Worm (Caenorhabditis elegans) whole organism, late embryonic: ENCODE data around the gene M151.2.

ENCODE experiments used
- C38D4.7 ChIP-seq: fragments of 200-800 bp; sonication (Bioruptor generic); optimal IDR thresholded peaks from 2 replicates; lab custom pipeline; 2018; ENCODE audit warnings: mild to moderate bottlenecking, missing genetic modification characterization, moderate library complexity, missing compliant biosample characterization
- F13H6.1 ChIP-seq: sonication (generic microtip); optimal IDR thresholded peaks from 2 replicates; lab custom pipeline; 2016; ENCODE audit warnings: missing genetic modification characterization, missing compliant biosample characterization
- K02D7.2 ChIP-seq: sonication (generic microtip); optimal IDR thresholded peaks from 2 replicates; lab custom pipeline; 2017; ENCODE audit warnings: mild to moderate bottlenecking, missing genetic modification characterization, missing compliant biosample characterization
- K09A11.1 ChIP-seq: sonication (generic microtip); optimal IDR thresholded peaks from 2 replicates; lab custom pipeline; 2017; ENCODE audit warnings: antibody characterized with exemption, mild to moderate bottlenecking, missing genetic modification characterization, missing compliant biosample characterization; ENCODE audit not compliant: insufficient read depth
- T23F11.4 ChIP-seq: fragments of 200-800 bp; sonication (Bioruptor generic); optimal IDR thresholded peaks from 2 replicates; lab custom pipeline; 2018; ENCODE audit warnings: mild to moderate bottlenecking, missing genetic modification characterization, missing compliant biosample characterization
- Y22D7AL.16 ChIP-seq: sonication (generic microtip); optimal IDR thresholded peaks from 2 replicates; lab custom pipeline; 2016; ENCODE audit warnings: missing genetic modification characterization, missing compliant biosample characterization
- ama-1 ChIP-seq: fragments of 150-350 bp; optimal IDR thresholded peaks from 2 replicates; lab custom pipeline; 2014
- ceh-2 ChIP-seq: sonication (generic microtip); optimal IDR thresholded peaks from 2 replicates; lab custom pipeline; 2016; ENCODE audit warnings: missing genotype, missing genetic modification characterization, missing compliant biosample characterization
- ceh-22 ChIP-seq: sonication (generic microtip); optimal IDR thresholded peaks from 2 replicates; lab custom pipeline; 2017; ENCODE audit warnings: missing biosample characterization, missing genetic modification characterization
- ceh-34 ChIP-seq: sonication (generic microtip); optimal IDR thresholded peaks from 2 replicates; lab custom pipeline; 2016; ENCODE audit warnings: mild to moderate bottlenecking, missing genetic modification characterization, missing compliant biosample characterization
- ceh-45 ChIP-seq: fragments of 200-800 bp; sonication (Bioruptor generic); IDR thresholded peaks from 2 replicates; pipeline ENCODE4 v1.3.6; 2022; ENCODE audit warnings: missing genetic modification reagents, missing genetic modification characterization, missing compliant biosample characterization
- ceh-9 ChIP-seq: sonication (generic microtip); optimal IDR thresholded peaks from 2 replicates; lab custom pipeline; 2016; ENCODE audit warnings: mild to moderate bottlenecking, missing genetic modification characterization, inconsistent platforms, missing compliant biosample characterization
- dmd-4 ChIP-seq: sonication (generic microtip); optimal IDR thresholded peaks from 2 replicates; lab custom pipeline; 2016; ENCODE audit warnings: borderline replicate concordance, missing genetic modification characterization, missing compliant biosample characterization
- elt-2 ChIP-seq: sonication (generic microtip); optimal IDR thresholded peaks from 2 replicates; lab custom pipeline; 2016; ENCODE audit warnings: missing genetic modification reagents, missing genetic modification characterization, missing compliant biosample characterization
- elt-4 ChIP-seq: sonication (generic microtip); optimal IDR thresholded peaks from 2 replicates; lab custom pipeline; 2016; ENCODE audit warnings: missing genetic modification characterization, missing compliant biosample characterization
- eyg-1 ChIP-seq: sonication (generic microtip); optimal IDR thresholded peaks from 2 replicates; lab custom pipeline; 2016; ENCODE audit warnings: missing genotype, missing genetic modification characterization, missing compliant biosample characterization
- fkh-10 ChIP-seq: fragments of 150-350 bp; optimal IDR thresholded peaks from 2 replicates; lab custom pipeline; 2014; ENCODE audit warnings: missing biosample characterization, missing genetic modification reagents, missing genetic modification characterization
- gmeb-2 ChIP-seq: sonication (generic microtip); optimal IDR thresholded peaks from 2 replicates; lab custom pipeline; 2016; ENCODE audit warnings: missing genetic modification characterization, inconsistent platforms, missing compliant biosample characterization
- hlh-13 ChIP-seq: fragments of 200-800 bp; sonication (Bioruptor generic); optimal IDR thresholded peaks from 2 replicates; lab custom pipeline; 2018; ENCODE audit warnings: mild to moderate bottlenecking, missing genetic modification characterization, missing compliant biosample characterization
- lin-11 ChIP-seq: fragments of 200-800 bp; sonication (Bioruptor generic); optimal IDR thresholded peaks from 2 replicates; lab custom pipeline; 2018; ENCODE audit warnings: mild to moderate bottlenecking, missing genetic modification characterization, missing compliant biosample characterization
- madf-2 ChIP-seq: sonication (generic microtip); optimal IDR thresholded peaks from 2 replicates; lab custom pipeline; 2017; ENCODE audit warnings: missing genetic modification characterization, missing compliant biosample characterization
- mec-3 ChIP-seq: sonication (generic microtip); optimal IDR thresholded peaks from 2 replicates; lab custom pipeline; 2016; ENCODE audit warnings: borderline replicate concordance, missing genetic modification characterization, missing compliant biosample characterization
- nfya-1 ChIP-seq: sonication (generic microtip); optimal IDR thresholded peaks from 2 replicates; lab custom pipeline; 2017; ENCODE audit warnings: missing genetic modification characterization, mild to moderate bottlenecking, missing compliant biosample characterization, antibody characterized with exemption, moderate library complexity
- npax-4 ChIP-seq: sonication (generic microtip); optimal IDR thresholded peaks from 2 replicates; lab custom pipeline; 2016; ENCODE audit warnings: missing genetic modification characterization, missing compliant biosample characterization
- pha-2 ChIP-seq: sonication (generic microtip); optimal IDR thresholded peaks from 2 replicates; lab custom pipeline; 2017; ENCODE audit warnings: mild to moderate bottlenecking, missing genetic modification characterization, missing compliant biosample characterization
- pqm-1 ChIP-seq: sonication (generic microtip); optimal IDR thresholded peaks from 2 replicates; lab custom pipeline; 2016; ENCODE audit warnings: missing genetic modification characterization, missing compliant biosample characterization
- pros-1 ChIP-seq: fragments of 150-350 bp; optimal IDR thresholded peaks from 2 replicates; lab custom pipeline; 2014; ENCODE audit warnings: missing biosample characterization, missing genetic modification reagents, missing genetic modification characterization
- sox-2 ChIP-seq: fragments of 200-800 bp; sonication (Bioruptor generic); IDR thresholded peaks from 2 replicates; pipeline ENCODE4 v1.3.6; 2022; ENCODE audit warnings: missing genetic modification reagents, missing genetic modification characterization, missing compliant biosample characterization
- sox-4 ChIP-seq: sonication (generic microtip); optimal IDR thresholded peaks from 2 replicates; lab custom pipeline; 2017; ENCODE audit warnings: mild to moderate bottlenecking, missing genetic modification characterization, inconsistent platforms, missing compliant biosample characterization
- syd-9 ChIP-seq: sonication (generic microtip); optimal IDR thresholded peaks from 2 replicates; lab custom pipeline; 2016; ENCODE audit warnings: mild to moderate bottlenecking, missing genetic modification characterization, moderate library complexity, missing compliant biosample characterization
- tbx-2 ChIP-seq: sonication (generic microtip); optimal IDR thresholded peaks from 2 replicates; lab custom pipeline; 2016; ENCODE audit warnings: missing genetic modification characterization, missing compliant biosample characterization
- unc-3 ChIP-seq, 2 experiments: fragments of 200-800 bp in 1 of 2; sonication (Bioruptor generic) in 1 of 2; sonication (generic microtip) in 1 of 2; conservative IDR thresholded peaks in 1 of 2; optimal IDR thresholded peaks in 1 of 2; 2 replicates each; pipeline versions ENCODE4 v1.3.6 to Lab custom; 2016 to 2022; ENCODE audit warnings: missing compliant biosample characterization in 2 of 2, missing genetic modification characterization in 2 of 2, missing genetic modification reagents in 1 of 2
- unc-55 ChIP-seq: sonication (generic microtip); optimal IDR thresholded peaks from 2 replicates; lab custom pipeline; 2017; ENCODE audit warnings: missing biosample characterization, missing genetic modification reagents, missing genetic modification characterization
- zip-5 ChIP-seq: sonication (generic microtip); optimal IDR thresholded peaks from 2 replicates; lab custom pipeline; 2016; ENCODE audit warnings: missing genetic modification characterization, missing compliant biosample characterization
- ztf-16 ChIP-seq: sonication (generic microtip); optimal IDR thresholded peaks from 2 replicates; lab custom pipeline; 2017; ENCODE audit warnings: missing genetic modification characterization, missing compliant biosample characterization

The M151.2 gene

ce11 chrII:3630810-3631209 is at the start of gene M151.2:
TSS of gene M151.2 (plus strand) at chrII:3631110.
- no peak for TF ChIP-seq F13H6.1
- no peak for TF ChIP-seq K09A11.1
- no peak for TF ChIP-seq eyg-1
- TF ChIP-seq unc-55 (GFP tag; lab: Kevin White, UChicago): no peak
- no peak for TF ChIP-seq nfya-1 (tag; lab: Kevin White, UChicago)
- no peak for TF ChIP-seq tbx-2 (tag; lab: Kevin White, UChicago)
- no peak for TF ChIP-seq zip-5 (tag; lab: Kevin White, UChicago)
- TF ChIP-seq lin-11 (tag; lab: Kevin White, UChicago): no peak
- no peak for TF ChIP-seq pqm-1 (tag; lab: Kevin White, UChicago)

DNA sequence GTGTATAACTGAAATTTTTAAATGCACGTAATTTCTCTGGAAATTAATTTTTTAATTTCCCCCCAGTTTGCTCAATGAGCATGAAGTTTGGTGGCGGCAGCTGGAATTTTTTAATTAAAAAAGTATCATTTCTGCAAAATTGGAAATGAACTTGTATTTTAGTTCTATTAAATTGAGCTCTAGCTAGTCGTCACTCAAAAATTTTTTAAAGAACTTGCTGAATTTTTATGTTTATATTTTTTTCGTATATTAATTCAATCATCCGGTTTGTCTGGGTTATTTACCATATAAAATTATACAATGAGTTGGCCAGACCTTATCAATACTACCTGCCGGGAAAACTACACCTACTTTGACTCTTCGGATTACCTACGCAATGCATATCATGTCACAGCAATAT is 49.2 kb upstream of the M151.2 start, which contains the start of gene srh-59:
TSS of gene srh-59 (plus strand) at position 301 of the 400 bp plus-strand sequence.
- no peak for TF ChIP-seq K09A11.1
- no peak for TF ChIP-seq fkh-10
- no peak for TF ChIP-seq madf-2 (tag; lab: Kevin White, UChicago)
- no peak for TF ChIP-seq syd-9 (tag; lab: Kevin White, UChicago)
- TF ChIP-seq sox-4 (tag; lab: Kevin White, UChicago): no peak
- no peak for TF ChIP-seq pha-2
- TF ChIP-seq ceh-9: no peak
- no peak for TF ChIP-seq ama-1 (lab: Kevin White, UChicago)

ce11 chrII:3583402-3583801 is 47.5 kb upstream of the M151.2 start, which contains the start of gene srh-60:
TSS of gene srh-60 (plus strand) at chrII:3583702.
- TF ChIP-seq sox-2 (no peak), hlh-13 (GFP tag; lab: Kevin White, UChicago) (no peak), sox-4 (tag; lab: Kevin White, UChicago) (no peak), Y22D7AL.16 (tag; lab: Kevin White, UChicago) (no peak), ceh-2 (no peak), ceh-34 (no peak), unc-55 (GFP tag; lab: Kevin White, UChicago) (no peak)

DNA sequence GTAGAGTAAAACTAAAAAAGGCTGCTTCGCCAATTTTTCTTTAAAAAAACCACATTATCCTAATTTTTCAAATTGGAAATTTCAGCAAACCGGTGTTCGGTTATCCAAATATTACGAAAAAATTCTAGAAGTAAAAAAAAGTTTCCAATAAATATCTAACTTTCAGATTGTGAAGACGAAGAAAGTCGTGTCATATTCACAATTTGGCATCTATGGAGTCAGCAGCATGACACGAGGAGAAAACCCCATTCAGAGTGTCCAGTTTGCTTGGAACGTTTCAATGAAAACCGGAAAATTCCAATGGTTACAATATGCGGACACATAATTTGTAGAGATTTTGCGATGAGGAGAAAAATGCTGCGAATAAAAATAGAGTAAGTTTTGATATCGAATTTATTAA is 35.6 kb upstream of the M151.2 start, which contains the start of gene Y49F6A.12:
TSS of gene Y49F6A.12 (plus strand) at position 301 of the 400 bp plus-strand sequence.
- TF ChIP-seq ceh-2 (no peak), elt-2 (tag; lab: Kevin White, UChicago) (no peak), ceh-45 (GFP tag; lab: Robert Waterston, UW) (no peak), elt-4 (tag; lab: Kevin White, UChicago) (no peak)

ce11 chrII:3598721-3599120 is 32.2 kb upstream of the M151.2 start, which contains the start of gene Y49F6A.11:
TSS of gene Y49F6A.11 (minus strand) at chrII:3598821.
- TF ChIP-seq ceh-22 (no peak), gmeb-2 (tag; lab: Kevin White, UChicago) (no peak), ztf-16 (tag; lab: Kevin White, UChicago) (no peak), pros-1 (tag; lab: Kevin White, UChicago) (no peak)

- TF ChIP-seq K02D7.2 (no peak), zip-5 (tag; lab: Kevin White, UChicago) (no peak), npax-4 (tag; lab: Kevin White, UChicago) (no peak), T23F11.4 (no peak), lin-11 (tag; lab: Kevin White, UChicago) (no peak), C38D4.7 (GFP tag; lab: Kevin White, UChicago) (no peak), unc-3 (GFP tag; conservative IDR thresholded peaks at IDR 0.05; lab: Robert Waterston, UW) (no peak), unc-3 (tag; optimal IDR thresholded peaks at IDR 0.05; lab: Kevin White, UChicago) (no peak), tbx-2 (tag; lab: Kevin White, UChicago) (no peak), dmd-4 (tag; lab: Kevin White, UChicago) (no peak), sox-4 (tag; lab: Kevin White, UChicago) (no peak), mec-3 (no peak), pqm-1 (tag; lab: Kevin White, UChicago) (no peak), nfya-1 (tag; lab: Kevin White, UChicago) (no peak)
Measured at ce11 chrII:3604578-3604977, 26.3 kb upstream of the M151.2 start.
